Fruit fly (Drosophila melanogaster) whole organism, embryonic: ENCODE measurements around the gene SclA.

Experiments used
- Adf1 ChIP-seq: fragments of 200-800 bp; sonication (Bioruptor generic); IDR thresholded peaks from 2 replicates; pipeline ENCODE4 v1.3.6; 2022; ENCODE audit warnings: missing biosample characterization, missing genetic modification characterization
- Atf6 ChIP-seq: fragments of 200-800 bp; sonication (Bioruptor generic); IDR thresholded peaks from 2 replicates; pipeline ENCODE4 v1.3.6; 2022; ENCODE audit warnings: missing biosample characterization, missing genetic modification characterization
- Bgb ChIP-seq: fragments of 200-800 bp; sonication (Bioruptor generic); IDR thresholded peaks from 2 replicates; pipeline ENCODE4 v1.3.6; 2022; ENCODE audit warnings: missing biosample characterization, missing genetic modification characterization; ENCODE audit not compliant: partially characterized antibody
- BtbVII ChIP-seq: fragments of 200-800 bp; sonication (Bioruptor generic); optimal IDR thresholded peaks from 3 replicates; lab custom pipeline; 2017; ENCODE audit warnings: missing biosample characterization, mild to moderate bottlenecking, missing genetic modification characterization
- CG10267 ChIP-seq: fragments of 200-800 bp; sonication (Bioruptor generic); optimal IDR thresholded peaks from 2 replicates; lab custom pipeline; 2018; ENCODE audit warnings: missing biosample characterization, mild to moderate bottlenecking, missing genetic modification characterization, moderate library complexity
- CG10462 ChIP-seq: fragments of 200-800 bp; sonication (Bioruptor generic); optimal IDR thresholded peaks from 2 replicates; lab custom pipeline; 2016; ENCODE audit warnings: missing biosample characterization, missing genetic modification characterization
- CG12391 ChIP-seq: fragments of 200-800 bp; sonication (Bioruptor generic); optimal IDR thresholded peaks from 3 replicates; lab custom pipeline; 2018; ENCODE audit warnings: missing biosample characterization, mild to moderate bottlenecking, missing genetic modification characterization, moderate library complexity
- CG13287 ChIP-seq: fragments of 200-800 bp; sonication (Bioruptor generic); IDR thresholded peaks from 2 replicates; pipeline ENCODE4 v1.3.6; 2022; ENCODE audit warnings: missing biosample characterization, missing genetic modification characterization; ENCODE audit not compliant: partially characterized antibody
- CG13424 ChIP-seq: fragments of 200-800 bp; sonication (Bioruptor generic); optimal IDR thresholded peaks from 2 replicates; lab custom pipeline; 2019; ENCODE audit warnings: missing biosample characterization, mild to moderate bottlenecking, missing genetic modification characterization, moderate library complexity
- CG15514 ChIP-seq: fragments of 200-800 bp; sonication (Bioruptor generic); optimal IDR thresholded peaks from 3 replicates; lab custom pipeline; 2017; ENCODE audit warnings: missing biosample characterization, missing genetic modification characterization, mild to moderate bottlenecking, moderate library complexity, missing genetic modification reagents
- CG16779 ChIP-seq: fragments of 200-800 bp; sonication (Bioruptor generic); IDR thresholded peaks from 2 replicates; pipeline ENCODE4 v1.3.6; 2022; ENCODE audit warnings: missing biosample characterization, missing genetic modification characterization
- CG16863 ChIP-seq: fragments of 200-800 bp; sonication (Bioruptor generic); optimal IDR thresholded peaks from 3 replicates; lab custom pipeline; 2016; ENCODE audit warnings: missing biosample characterization, missing genetic modification characterization
- CG1792 ChIP-seq: fragments of 200-800 bp; sonication (Bioruptor generic); optimal IDR thresholded peaks from 2 replicates; lab custom pipeline; 2016; ENCODE audit warnings: missing biosample characterization, missing genetic modification characterization
- CG18764 ChIP-seq: fragments of 200-800 bp; sonication (Bioruptor generic); optimal IDR thresholded peaks from 3 replicates; lab custom pipeline; 2016; ENCODE audit warnings: missing biosample characterization, missing genetic modification characterization
- CG2120 ChIP-seq: fragments of 200-800 bp; sonication (Bioruptor generic); optimal IDR thresholded peaks from 3 replicates; lab custom pipeline; 2016; ENCODE audit warnings: missing biosample characterization, missing genetic modification characterization
- CG30431 ChIP-seq: fragments of 200-800 bp; sonication (Bioruptor generic); optimal IDR thresholded peaks from 2 replicates; lab custom pipeline; 2017; ENCODE audit warnings: missing biosample characterization, missing genetic modification characterization
- CG34224 ChIP-seq: fragments of 200-800 bp; sonication (Bioruptor generic); IDR thresholded peaks from 3 replicates; pipeline ENCODE4 v1.3.6; 2022; ENCODE audit warnings: missing biosample characterization, missing genetic modification characterization; ENCODE audit not compliant: partially characterized antibody
- CG3726 ChIP-seq: fragments of 200-800 bp; sonication (Bioruptor generic); IDR thresholded peaks from 3 replicates; pipeline ENCODE4, ENCODE4 v1.3.6; 2022; ENCODE audit warnings: missing biosample characterization, missing genetic modification characterization
- CG3995 ChIP-seq: fragments of 200-800 bp; sonication (Bioruptor generic); optimal IDR thresholded peaks from 3 replicates; lab custom pipeline; 2016; ENCODE audit warnings: missing biosample characterization, missing genetic modification characterization
- CG4282 ChIP-seq: fragments of 200-800 bp; sonication (Bioruptor generic); optimal IDR thresholded peaks from 2 replicates; lab custom pipeline; 2016; ENCODE audit warnings: missing biosample characterization, missing genetic modification characterization
- CG4820 ChIP-seq: fragments of 200-800 bp; sonication (Bioruptor generic); optimal IDR thresholded peaks from 3 replicates; lab custom pipeline; 2016; ENCODE audit warnings: missing biosample characterization, missing genetic modification characterization
- CG6654 ChIP-seq: fragments of 200-800 bp; sonication (Bioruptor generic); optimal IDR thresholded peaks from 2 replicates; lab custom pipeline; 2017; ENCODE audit warnings: missing biosample characterization, mild to moderate bottlenecking, missing genetic modification characterization
- CG7556 ChIP-seq: fragments of 200-800 bp; sonication (Bioruptor generic); optimal IDR thresholded peaks from 2 replicates; lab custom pipeline; 2017; ENCODE audit warnings: missing biosample characterization, mild to moderate bottlenecking, missing genetic modification characterization
- CG8281 ChIP-seq: fragments of 200-800 bp; sonication (Bioruptor generic); optimal IDR thresholded peaks from 2 replicates; lab custom pipeline; 2018; ENCODE audit warnings: missing biosample characterization, mild to moderate bottlenecking, missing genetic modification characterization, moderate library complexity
- CrebB ChIP-seq: fragments of 200-800 bp; sonication (Bioruptor generic); optimal IDR thresholded peaks from 3 replicates; lab custom pipeline; 2018; ENCODE audit warnings: missing biosample characterization, mild to moderate bottlenecking, missing genetic modification characterization
- Dad ChIP-seq: fragments of 200-800 bp; sonication (Bioruptor generic); optimal IDR thresholded peaks from 3 replicates; lab custom pipeline; 2016; ENCODE audit warnings: missing biosample characterization, missing genetic modification characterization
- Drgx ChIP-seq: fragments of 200-800 bp; sonication (Bioruptor generic); IDR thresholded peaks from 2 replicates; pipeline ENCODE4 v1.3.6; 2022; ENCODE audit warnings: missing biosample characterization, missing genetic modification characterization
- HLH3B ChIP-seq: fragments of 200-800 bp; sonication (Bioruptor generic); IDR thresholded peaks from 2 replicates; pipeline ENCODE4 v1.3.6; 2022; ENCODE audit warnings: missing biosample characterization, missing genetic modification characterization
- Mad ChIP-seq: fragments of 200-800 bp; sonication (Bioruptor generic); optimal IDR thresholded peaks from 2 replicates; lab custom pipeline; 2016; ENCODE audit warnings: missing biosample characterization, missing genetic modification characterization
- Mrtf ChIP-seq: fragments of 200-800 bp; sonication (Bioruptor generic); IDR thresholded peaks from 3 replicates; pipeline ENCODE4 v1.3.6; 2022; ENCODE audit warnings: missing biosample characterization, missing genetic modification characterization
- Neu2 ChIP-seq: fragments of 200-800 bp; sonication (Bioruptor generic); optimal IDR thresholded peaks from 3 replicates; lab custom pipeline; 2016; ENCODE audit warnings: missing biosample characterization, missing genetic modification characterization, borderline replicate concordance
- Xbp1 ChIP-seq: fragments of 200-800 bp; sonication (Bioruptor generic); optimal IDR thresholded peaks from 3 replicates; lab custom pipeline; 2016; ENCODE audit warnings: missing biosample characterization, mild to moderate bottlenecking, missing genetic modification characterization
- al ChIP-seq: fragments of 200-800 bp; sonication (Bioruptor generic); IDR thresholded peaks from 2 replicates; pipeline ENCODE4 v1.3.6; 2022; ENCODE audit warnings: missing biosample characterization, missing genetic modification characterization
- ara ChIP-seq: fragments of 200-800 bp; sonication (Bioruptor generic); IDR thresholded peaks from 2 replicates; pipeline ENCODE4 v1.3.6; 2022; ENCODE audit warnings: missing biosample characterization, missing genetic modification characterization
- az2 ChIP-seq: fragments of 200-800 bp; sonication (Bioruptor generic); optimal IDR thresholded peaks from 3 replicates; lab custom pipeline; 2016; ENCODE audit warnings: missing biosample characterization, missing genetic modification characterization
- br ChIP-seq: fragments of >200 bp; optimal IDR thresholded peaks from 2 replicates; lab custom pipeline; 2017
- cato ChIP-seq: fragments of 200-800 bp; sonication (Bioruptor generic); optimal IDR thresholded peaks from 2 replicates; lab custom pipeline; 2016; ENCODE audit warnings: missing biosample characterization, missing genetic modification characterization, borderline replicate concordance
- danr ChIP-seq: fragments of 200-800 bp; sonication (Bioruptor generic); IDR thresholded peaks from 2 replicates; pipeline ENCODE4 v1.3.6; 2022; ENCODE audit warnings: missing biosample characterization, missing genetic modification characterization
- dati ChIP-seq: fragments of 200-800 bp; sonication (Bioruptor generic); IDR thresholded peaks from 2 replicates; pipeline ENCODE4 v1.3.6; 2022; ENCODE audit warnings: missing biosample characterization, missing genetic modification characterization
- dimm ChIP-seq: fragments of 200-800 bp; sonication (Bioruptor generic); IDR thresholded peaks from 2 replicates; pipeline ENCODE4 v1.3.6; 2022; ENCODE audit warnings: missing biosample characterization, missing genetic modification characterization
- ems ChIP-seq: fragments of 200-800 bp; sonication (Bioruptor generic); optimal IDR thresholded peaks from 3 replicates; lab custom pipeline; 2016; ENCODE audit warnings: missing biosample characterization, missing genetic modification characterization
- gsb ChIP-seq: fragments of 200-800 bp; sonication (Bioruptor generic); IDR thresholded peaks from 2 replicates; pipeline ENCODE4 v1.3.6; 2022; ENCODE audit warnings: missing biosample characterization, missing genetic modification characterization
- hkb ChIP-seq, 2 experiments: fragments of 200-800 bp in 1 of 2; fragments of >200 bp in 1 of 2; sonication (Bioruptor generic) in 1 of 2; IDR thresholded peaks in 1 of 2; optimal IDR thresholded peaks in 1 of 2; 2 replicates each; pipeline versions ENCODE4 v1.3.6 to Lab custom; 2017 to 2022; ENCODE audit warnings: missing biosample characterization in 1 of 2, missing genetic modification characterization in 1 of 2
- jing ChIP-seq: fragments of 200-800 bp; sonication (Bioruptor generic); optimal IDR thresholded peaks from 2 replicates; lab custom pipeline; 2018; ENCODE audit warnings: missing biosample characterization, mild to moderate bottlenecking, missing genetic modification characterization
- pfk ChIP-seq: fragments of 200-800 bp; sonication (Bioruptor generic); optimal IDR thresholded peaks from 2 replicates; lab custom pipeline; 2018; ENCODE audit warnings: missing biosample characterization, mild to moderate bottlenecking, missing genetic modification characterization, moderate library complexity
- pho ChIP-seq: fragments of 200-800 bp; sonication (Bioruptor generic); optimal IDR thresholded peaks from 2 replicates; lab custom pipeline; 2016; ENCODE audit warnings: missing biosample characterization, missing genetic modification characterization
- psq ChIP-seq: fragments of 200-800 bp; sonication (Bioruptor generic); optimal IDR thresholded peaks from 2 replicates; lab custom pipeline; 2017; ENCODE audit warnings: missing biosample characterization, missing genetic modification characterization
- ro ChIP-seq: fragments of 200-800 bp; sonication (Bioruptor generic); IDR thresholded peaks from 2 replicates; pipeline ENCODE4 v1.3.6; 2022; ENCODE audit warnings: missing biosample characterization, missing genetic modification characterization
- seq ChIP-seq: fragments of 200-800 bp; sonication (Bioruptor generic); IDR thresholded peaks from 2 replicates; pipeline ENCODE4 v1.3.6; 2022; ENCODE audit warnings: missing biosample characterization, missing genetic modification characterization
- sob ChIP-seq: fragments of 200-800 bp; sonication (Bioruptor generic); IDR thresholded peaks from 2 replicates; pipeline ENCODE4 v1.3.6; 2022; ENCODE audit warnings: missing biosample characterization, missing genetic modification characterization
- trh ChIP-seq: fragments of 200-800 bp; sonication (Bioruptor generic); optimal IDR thresholded peaks from 2 replicates; lab custom pipeline; 2016; ENCODE audit warnings: missing biosample characterization, missing genetic modification characterization
- vvl ChIP-seq: fragments of 200-800 bp; sonication (Bioruptor generic); IDR thresholded peaks from 2 replicates; pipeline ENCODE4 v1.3.6; 2022; ENCODE audit warnings: missing biosample characterization, missing genetic modification characterization
- yki ChIP-seq: fragments of >200 bp; optimal IDR thresholded peaks from 3 replicates; lab custom pipeline; 2018

SclA gene

DNA sequence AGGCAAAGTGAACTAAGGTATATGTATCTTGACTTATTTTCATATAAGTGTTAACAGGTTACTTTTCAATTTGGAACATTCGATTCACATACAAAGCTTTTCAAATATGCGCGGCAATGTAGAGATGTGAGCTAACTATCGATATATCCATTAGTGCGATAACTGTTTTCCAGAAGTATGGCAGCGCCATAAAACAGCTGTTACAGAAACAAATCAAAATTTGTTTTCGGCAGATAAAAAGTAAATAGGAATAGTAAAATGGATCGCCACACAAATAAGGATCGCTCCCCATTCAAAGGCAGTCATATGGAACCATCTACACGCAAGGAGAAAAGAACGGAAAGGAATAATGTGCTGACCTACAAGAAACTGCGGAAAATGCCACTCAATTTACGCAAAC is 41.5 kb downstream of the SclA start, which contains the start of the genes CG32832, CG31743 and CG34313 (continued):
- TF ChIP-seq CG30431 (GFP tag; lab: Kevin White, UChicago) (no peak), pho (GFP tag; lab: Kevin White, UChicago) (no peak), CG3726 (GFP tag; lab: Robert Waterston, UW) (no peak), al (GFP tag; lab: Robert Waterston, UW) (no peak), CG16779 (GFP tag; lab: Robert Waterston, UW) (no peak), jing (GFP tag; lab: Kevin White, UChicago) (no peak), pfk (GFP tag; lab: Kevin White, UChicago) (no peak), Bgb (GFP tag; lab: Robert Waterston, UW) (peak; percentile 76), HLH3B (no peak), cato (GFP tag; lab: Kevin White, UChicago) (no peak), CG16863 (GFP tag; lab: Kevin White, UChicago) (no peak), az2 (GFP tag; lab: Kevin White, UChicago) (no peak), ems (no peak), Adf1 (GFP tag; lab: Robert Waterston, UW) (no peak), dati (GFP tag; lab: Robert Waterston, UW) (no peak), sob (no peak), CG3995 (GFP tag; lab: Kevin White, UChicago) (no peak), CG13424 (tag; lab: Kevin White, UChicago) (no peak), danr (no peak), CG1792 (GFP tag; lab: Kevin White, UChicago) (no peak), CG10267 (tag; lab: Kevin White, UChicago) (peak; percentile 2), seq (no peak), Neu2 (no peak), CG10462 (GFP tag; lab: Kevin White, UChicago) (no peak), CG8281 (tag; lab: Kevin White, UChicago) (no peak), CrebB (tag; lab: Kevin White, UChicago) (no peak), CG7556 (GFP tag; lab: Kevin White, UChicago) (no peak), CG12391 (no peak), ro (no peak)

DNA sequence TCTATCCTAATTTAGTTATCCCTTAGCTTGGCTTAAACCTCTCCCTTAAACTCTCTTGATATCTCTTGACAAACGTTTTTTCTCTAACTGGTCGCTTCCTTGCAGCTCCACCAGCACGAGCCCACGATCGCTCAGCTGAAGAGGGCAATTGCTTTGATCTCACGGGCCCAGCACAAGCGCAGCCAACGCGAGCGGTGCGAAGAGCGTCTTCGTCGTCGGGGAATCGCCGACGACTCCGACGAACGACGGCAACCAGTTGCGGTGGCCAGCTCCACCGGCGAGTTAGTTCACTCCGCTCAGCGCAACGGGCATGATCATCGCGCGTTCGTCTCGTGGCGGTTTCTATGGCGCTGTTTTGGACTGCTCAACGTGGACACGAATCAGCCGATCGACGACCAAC is 43.2 kb downstream of the SclA start:
- TF ChIP-seq gsb (GFP tag; lab: Robert Waterston, UW) (peak; percentile 44; the same call in 1 of the 2 replicates), CG2120 (GFP tag; lab: Kevin White, UChicago) (peak; percentile 10), sob (peak; percentile 21; the same call in 1 of the 2 replicates), hkb (optimal IDR thresholded peaks at IDR 0.05; lab: Kevin White, UChicago) (no peak), hkb (GFP tag; IDR thresholded peaks at IDR 0.05; lab: Robert Waterston, UW) (peak; percentile 37; the same call in 1 of the 2 replicates), vvl (GFP tag; lab: Robert Waterston, UW) (0 out of 2 replicates have a peak, but pooled peaks have one; percentile 31), ara (GFP tag; lab: Robert Waterston, UW) (no peak), BtbVII (peak; percentile 1), psq (GFP tag; lab: Kevin White, UChicago) (no peak), trh (GFP tag; lab: Kevin White, UChicago) (no peak), CG13287 (peak; percentile 59), br (lab: Kevin White, UChicago) (no peak), Mrtf (GFP tag; lab: Robert Waterston, UW) (0 out of 3 replicates have a peak, but pooled peaks have one; percentile 4), Mad (GFP tag; lab: Kevin White, UChicago) (no peak), CG18764 (GFP tag; lab: Kevin White, UChicago) (no peak), CG34224 (GFP tag; lab: Robert Waterston, UW) (peak; percentile 49; the same call in 2 of the 3 replicates), Drgx (GFP tag; lab: Robert Waterston, UW) (peak; percentile 42; the same call in 1 of the 2 replicates), CG4820 (no peak), Xbp1 (GFP tag; lab: Kevin White, UChicago) (no peak), Dad (GFP tag; lab: Kevin White, UChicago) (no peak), yki (lab: Kevin White, UChicago) (no peak), dimm (GFP tag; lab: Robert Waterston, UW) (no peak), CG6654 (GFP tag; lab: Kevin White, UChicago) (no peak), CG15514 (GFP tag; lab: Kevin White, UChicago) (peak; percentile 94), CG4282 (no peak), Atf6 (peak; percentile 29; the same call in 1 of the 2 replicates)
